Fruit fly (Drosophila melanogaster) whole organism, embryonic: ENCODE data around the gene bark.

Source experiments
- Aef1 ChIP-seq: fragments of 200-800 bp; sonication (Bioruptor generic); IDR thresholded peaks from 3 replicates; pipeline ENCODE4 v1.3.6; 2022; ENCODE audit warnings: missing biosample characterization, missing genetic modification characterization
- BtbVII ChIP-seq: fragments of 200-800 bp; sonication (Bioruptor generic); optimal IDR thresholded peaks from 3 replicates; lab custom pipeline; 2017; ENCODE audit warnings: missing biosample characterization, mild to moderate bottlenecking, missing genetic modification characterization
- CG11695 ChIP-seq: fragments of 200-800 bp; sonication (Bioruptor generic); IDR thresholded peaks from 3 replicates; pipeline ENCODE4 v1.3.6; 2022; ENCODE audit warnings: missing biosample characterization, missing genetic modification characterization
- CG12219 ChIP-seq: fragments of 200-800 bp; sonication (Bioruptor generic); optimal IDR thresholded peaks from 3 replicates; lab custom pipeline; 2018; ENCODE audit warnings: missing biosample characterization, mild to moderate bottlenecking, missing genetic modification characterization
- CG13894 ChIP-seq: fragments of 200-800 bp; sonication (Bioruptor generic); optimal IDR thresholded peaks from 3 replicates; lab custom pipeline; 2018; ENCODE audit warnings: missing biosample characterization, mild to moderate bottlenecking, missing genetic modification characterization, moderate library complexity
- CG15479 ChIP-seq: fragments of 200-800 bp; sonication (Bioruptor generic); optimal IDR thresholded peaks from 3 replicates; lab custom pipeline; 2019; ENCODE audit warnings: missing biosample characterization, mild to moderate bottlenecking, missing genetic modification characterization, moderate library complexity
- CG1832 ChIP-seq: fragments of 200-800 bp; sonication (Bioruptor generic); optimal IDR thresholded peaks from 2 replicates; lab custom pipeline; 2017; ENCODE audit warnings: missing biosample characterization, mild to moderate bottlenecking, missing genetic modification characterization, inconsistent platforms
- CG2116 ChIP-seq: fragments of 200-800 bp; sonication (Bioruptor generic); optimal IDR thresholded peaks from 3 replicates; lab custom pipeline; 2018; ENCODE audit warnings: missing biosample characterization, mild to moderate bottlenecking, missing genetic modification characterization
- CG2120 ChIP-seq: fragments of 200-800 bp; sonication (Bioruptor generic); optimal IDR thresholded peaks from 3 replicates; lab custom pipeline; 2016; ENCODE audit warnings: missing biosample characterization, missing genetic modification characterization
- CG2678 ChIP-seq: fragments of 200-800 bp; sonication (Bioruptor generic); optimal IDR thresholded peaks from 3 replicates; lab custom pipeline; 2019; ENCODE audit warnings: missing biosample characterization, mild to moderate bottlenecking, missing genetic modification characterization, moderate library complexity
- CG30020 ChIP-seq: fragments of 200-800 bp; optimal IDR thresholded peaks from 2 replicates; lab custom pipeline; 2019; ENCODE audit warnings: missing biosample characterization, mild to moderate bottlenecking, missing genetic modification characterization, moderate library complexity
- CG7928 ChIP-seq: fragments of 200-800 bp; sonication (Bioruptor generic); optimal IDR thresholded peaks from 2 replicates; lab custom pipeline; 2017; ENCODE audit warnings: missing biosample characterization, mild to moderate bottlenecking, missing genetic modification characterization
- CG8944 ChIP-seq: fragments of 200-800 bp; sonication (Bioruptor generic); optimal IDR thresholded peaks from 3 replicates; lab custom pipeline; 2016; ENCODE audit warnings: missing biosample characterization, missing genetic modification characterization
- CG9876 ChIP-seq: fragments of 200-800 bp; sonication (Bioruptor generic); optimal IDR thresholded peaks from 2 replicates; lab custom pipeline; 2016; ENCODE audit warnings: missing biosample characterization, missing genetic modification characterization
- CoRest ChIP-seq: fragments of 200-800 bp; sonication (Bioruptor generic); optimal IDR thresholded peaks from 3 replicates; lab custom pipeline; 2018; ENCODE audit warnings: missing biosample characterization, mild to moderate bottlenecking, missing genetic modification characterization, moderate library complexity
- Elba2 ChIP-seq: fragments of 200-800 bp; sonication (Bioruptor generic); optimal IDR thresholded peaks from 3 replicates; lab custom pipeline; 2016; ENCODE audit warnings: missing biosample characterization, missing genetic modification characterization
- HLH54F ChIP-seq: fragments of 200-800 bp; sonication (Bioruptor generic); optimal IDR thresholded peaks from 3 replicates; lab custom pipeline; 2016; ENCODE audit warnings: missing biosample characterization, missing genetic modification characterization
- Hand ChIP-seq: fragments of 200-800 bp; sonication (Bioruptor generic); optimal IDR thresholded peaks from 2 replicates; lab custom pipeline; 2017; ENCODE audit warnings: mild to moderate bottlenecking, missing biosample characterization, missing genetic modification reagents, missing genetic modification characterization
- Lim3 ChIP-seq: fragments of 200-800 bp; sonication (Bioruptor generic); IDR thresholded peaks from 2 replicates; pipeline ENCODE4 v1.3.6; 2022; ENCODE audit warnings: missing biosample characterization, missing genetic modification characterization
- Mrtf ChIP-seq: fragments of 200-800 bp; sonication (Bioruptor generic); IDR thresholded peaks from 3 replicates; pipeline ENCODE4 v1.3.6; 2022; ENCODE audit warnings: missing biosample characterization, missing genetic modification characterization
- PHDP ChIP-seq: fragments of 200-800 bp; sonication (Bioruptor generic); optimal IDR thresholded peaks from 3 replicates; lab custom pipeline; 2018; ENCODE audit warnings: missing biosample characterization, mild to moderate bottlenecking, missing genetic modification characterization, moderate library complexity
- Rx ChIP-seq: fragments of 200-800 bp; sonication (Bioruptor generic); IDR thresholded peaks from 2 replicates; pipeline ENCODE4 v1.3.6; 2022; ENCODE audit warnings: missing biosample characterization, missing genetic modification characterization
- ab ChIP-seq: fragments of 200-800 bp; sonication (Bioruptor generic); optimal IDR thresholded peaks from 2 replicates; lab custom pipeline; 2016; ENCODE audit warnings: missing biosample characterization, missing genetic modification characterization
- ase ChIP-seq: fragments of 200-800 bp; sonication (Bioruptor generic); IDR thresholded peaks from 3 replicates; pipeline ENCODE4 v1.3.6; 2022; ENCODE audit warnings: missing biosample characterization, missing genetic modification characterization
- bcd ChIP-seq: fragments of 200-800 bp; sonication (Bioruptor generic); optimal IDR thresholded peaks from 2 replicates; lab custom pipeline; 2017; ENCODE audit warnings: missing biosample characterization, mild to moderate bottlenecking, missing genetic modification characterization
- br ChIP-seq: fragments of >200 bp; optimal IDR thresholded peaks from 2 replicates; lab custom pipeline; 2017
- bsh ChIP-seq, 2 experiments: fragments of 200-800 bp; sonication (Bioruptor generic); optimal IDR thresholded peaks; 2 replicates each; lab custom pipeline; 2017 to 2018; ENCODE audit warnings: mild to moderate bottlenecking in 2 of 2, missing biosample characterization in 2 of 2, missing genetic modification characterization in 2 of 2, moderate library complexity in 1 of 2
- cato ChIP-seq: fragments of 200-800 bp; sonication (Bioruptor generic); optimal IDR thresholded peaks from 2 replicates; lab custom pipeline; 2016; ENCODE audit warnings: missing biosample characterization, missing genetic modification characterization, borderline replicate concordance
- croc ChIP-seq: fragments of 200-800 bp; sonication (Bioruptor generic); conservative IDR thresholded peaks from 3 replicates; pipeline ENCODE4 v1.3.6; 2022; ENCODE audit warnings: missing biosample characterization, missing genetic modification characterization
- crp ChIP-seq, 2 experiments: fragments of 200-800 bp; sonication (Bioruptor generic); optimal IDR thresholded peaks; 2 replicates in 1 of 2; 3 replicates in 1 of 2; lab custom pipeline; 2017; ENCODE audit warnings: missing biosample characterization in 2 of 2, missing genetic modification characterization in 2 of 2, mild to moderate bottlenecking in 1 of 2, moderate library complexity in 1 of 2
- danr ChIP-seq: fragments of 200-800 bp; sonication (Bioruptor generic); IDR thresholded peaks from 2 replicates; pipeline ENCODE4 v1.3.6; 2022; ENCODE audit warnings: missing biosample characterization, missing genetic modification characterization
- dimm ChIP-seq: fragments of 200-800 bp; sonication (Bioruptor generic); IDR thresholded peaks from 2 replicates; pipeline ENCODE4 v1.3.6; 2022; ENCODE audit warnings: missing biosample characterization, missing genetic modification characterization
- fd96Cb ChIP-seq: fragments of 200-800 bp; sonication (Bioruptor generic); optimal IDR thresholded peaks from 2 replicates; lab custom pipeline; 2018; ENCODE audit warnings: missing biosample characterization, mild to moderate bottlenecking, missing genetic modification characterization, moderate library complexity
- gcm2 ChIP-seq: fragments of 200-800 bp; sonication (Bioruptor generic); optimal IDR thresholded peaks from 2 replicates; lab custom pipeline; 2016; ENCODE audit warnings: missing biosample characterization, missing genetic modification characterization
- gem ChIP-seq: fragments of 200-800 bp; sonication (Bioruptor generic); optimal IDR thresholded peaks from 2 replicates; lab custom pipeline; 2019; ENCODE audit warnings: missing biosample characterization, mild to moderate bottlenecking, missing genetic modification characterization, moderate library complexity
- gt ChIP-seq: fragments of 200-800 bp; sonication (Bioruptor generic); IDR thresholded peaks from 2 replicates; pipeline ENCODE4 v1.3.6; 2022; ENCODE audit warnings: missing biosample characterization, missing genetic modification characterization
- ind ChIP-seq: fragments of 200-800 bp; sonication (Bioruptor generic); optimal IDR thresholded peaks from 3 replicates; lab custom pipeline; 2016; ENCODE audit warnings: missing biosample characterization, missing genetic modification characterization
- lov ChIP-seq, 2 experiments: fragments of 200-800 bp in 1 of 2; fragments of >200 bp in 1 of 2; sonication (Bioruptor generic) in 1 of 2; IDR thresholded peaks in 1 of 2; optimal IDR thresholded peaks in 1 of 2; 2 replicates in 1 of 2; 3 replicates in 1 of 2; pipeline versions ENCODE4 v1.3.6 to Lab custom; 2017 to 2022; ENCODE audit warnings: missing biosample characterization in 1 of 2, missing genetic modification characterization in 1 of 2
- luna ChIP-seq: fragments of 200-800 bp; sonication (Bioruptor generic); optimal IDR thresholded peaks from 2 replicates; lab custom pipeline; 2016; ENCODE audit warnings: missing biosample characterization, missing genetic modification characterization
- nmo ChIP-seq: fragments of 200-800 bp; sonication (Bioruptor generic); optimal IDR thresholded peaks from 2 replicates; lab custom pipeline; 2018; ENCODE audit warnings: missing biosample characterization, mild to moderate bottlenecking, missing genetic modification characterization, moderate library complexity
- phol ChIP-seq: fragments of 200-800 bp; sonication (Bioruptor generic); optimal IDR thresholded peaks from 3 replicates; lab custom pipeline; 2018; ENCODE audit warnings: missing biosample characterization, mild to moderate bottlenecking, missing genetic modification characterization, moderate library complexity
- pnt ChIP-seq: fragments of 200-800 bp; sonication (Bioruptor generic); optimal IDR thresholded peaks from 3 replicates; lab custom pipeline; 2016; ENCODE audit warnings: missing biosample characterization, missing genetic modification characterization
- prd ChIP-seq, 3 experiments: fragments of >200 bp in 2 of 3; fragments of 200-800 bp in 1 of 3; sonication (Bioruptor generic) in 1 of 3; optimal IDR thresholded peaks in 2 of 3; IDR thresholded peaks in 1 of 3; 2 replicates in 2 of 3; 3 replicates in 1 of 3; pipeline versions ENCODE4 v1.3.6 to Lab custom; 2017 to 2022; ENCODE audit warnings: missing biosample characterization in 1 of 3, missing genetic modification characterization in 1 of 3
- ranshi ChIP-seq: fragments of 200-800 bp; sonication (Bioruptor generic); IDR thresholded peaks from 2 replicates; pipeline ENCODE4 v1.3.6; 2022; ENCODE audit warnings: missing biosample characterization, missing genetic modification characterization
- seq ChIP-seq: fragments of 200-800 bp; sonication (Bioruptor generic); IDR thresholded peaks from 2 replicates; pipeline ENCODE4 v1.3.6; 2022; ENCODE audit warnings: missing biosample characterization, missing genetic modification characterization
- sima ChIP-seq: fragments of 200-800 bp; sonication (Bioruptor generic); optimal IDR thresholded peaks from 2 replicates; lab custom pipeline; 2016; ENCODE audit warnings: missing biosample characterization, missing genetic modification characterization
- tin ChIP-seq: fragments of 200-800 bp; sonication (Bioruptor generic); optimal IDR thresholded peaks from 3 replicates; lab custom pipeline; 2016; ENCODE audit warnings: missing biosample characterization, missing genetic modification characterization
- twi ChIP-seq: fragments of 200-800 bp; optimal IDR thresholded peaks from 2 replicates; lab custom pipeline; 2019; ENCODE audit warnings: missing biosample characterization, mild to moderate bottlenecking, missing genetic modification characterization, moderate library complexity
- vnd ChIP-seq: fragments of 200-800 bp; sonication (Bioruptor generic); IDR thresholded peaks from 3 replicates; pipeline ENCODE4 v1.3.6; 2022; ENCODE audit warnings: missing biosample characterization, missing genetic modification characterization; ENCODE audit not compliant: partially characterized antibody

bark gene

dm6 chr2L:3813255-3813875 is 26.4 kb downstream of the bark start, which contains the start of gene CG3407 (continued):
- TF ChIP-seq seq (GFP tag; lab: Robert Waterston, UW) (no peak), HLH54F (peak; percentile 67), luna (GFP tag; lab: Kevin White, UChicago) (no peak), Lim3 (GFP tag; lab: Robert Waterston, UW) (no peak), CG8944 (GFP tag; lab: Kevin White, UChicago) (peak; percentile 53), Rx (GFP tag; lab: Robert Waterston, UW) (no peak), CG11695 (GFP tag; lab: Robert Waterston, UW) (no peak), dimm (no peak), ase (GFP tag; lab: Robert Waterston, UW) (no peak), croc (GFP tag; lab: Robert Waterston, UW) (no peak; the same call in 1 of the 3 replicates), twi (tag; lab: Kevin White, UChicago) (peak; percentile 54), cato (GFP tag; lab: Kevin White, UChicago) (no peak), bcd (GFP tag; lab: Kevin White, UChicago) (peak; percentile 22), sima (no peak), CG1832 (GFP tag; lab: Kevin White, UChicago) (no peak), Aef1 (GFP tag; lab: Robert Waterston, UW) (peak; percentile 98), CG2116 (GFP tag; lab: Kevin White, UChicago) (peak; percentile 78), prd (optimal IDR thresholded peaks at IDR 0.05; lab: Kevin White, UChicago) (no peak), prd (GFP tag; IDR thresholded peaks at IDR 0.05; lab: Robert Waterston, UW) (no peak), vnd (GFP tag; lab: Robert Waterston, UW) (peak; percentile 60; the same call in 2 of the 3 replicates), nmo (GFP tag; lab: Kevin White, UChicago) (peak; percentile 48), gem (peak; percentile 36), danr (no peak), gcm2 (GFP tag; lab: Kevin White, UChicago) (peak; percentile 28), CG15479 (no peak), CG12219 (GFP tag; lab: Kevin White, UChicago) (no peak), Mrtf (GFP tag; lab: Robert Waterston, UW) (peak; percentile 34; the same call in 1 of the 3 replicates), gt (GFP tag; lab: Robert Waterston, UW) (no peak), CG30020 (tag; lab: Kevin White, UChicago) (no peak), CG2120 (peak; percentile 78), CG13894 (tag; lab: Kevin White, UChicago) (no peak), br (lab: Kevin White, UChicago) (no peak), ranshi (GFP tag; lab: Robert Waterston, UW) (no peak), Hand (no peak), CG2678 (tag; lab: Kevin White, UChicago) (no peak), ind (GFP tag; lab: Kevin White, UChicago) (no peak), Elba2 (GFP tag; lab: Kevin White, UChicago) (peak; percentile 1), CG9876 (GFP tag; lab: Kevin White, UChicago) (peak; percentile 63), BtbVII (GFP tag; lab: Kevin White, UChicago) (no peak), tin (GFP tag; lab: Kevin White, UChicago) (peak; percentile 23), crp (GFP tag; optimal IDR thresholded peaks at IDR 0.05; lab: Kevin White, UChicago) (peak; percentile 54 to 90), CoRest (tag; lab: Kevin White, UChicago) (peak; percentile 41), lov (optimal IDR thresholded peaks at IDR 0.05; lab: Kevin White, UChicago) (no peak), lov (GFP tag; IDR thresholded peaks at IDR 0.05; lab: Robert Waterston, UW) (no peak), CG7928 (GFP tag; lab: Kevin White, UChicago) (no peak), fd96Cb (tag; lab: Kevin White, UChicago) (no peak), phol (tag; lab: Kevin White, UChicago) (peak; percentile 48), pnt (GFP tag; lab: Kevin White, UChicago) (peak; percentile 29), PHDP (tag; lab: Kevin White, UChicago) (no peak), ab (peak; percentile 13), bsh (GFP tag; optimal IDR thresholded peaks at IDR 0.05; lab: Kevin White, UChicago) (peak in 1 of 2 experiments; percentile 24)
